Worm (Caenorhabditis elegans): ENCODE results near the gene tag-115.

tag-115 gene

ce11 chrIV:13204037-13204436 is 35.2 kb downstream of the tag-115 start, which contains the start of gene ced-3:
TSS of gene ced-3 (minus strand) at chrIV:13204137.
- no peak for TF ChIP-seq Y53G8AR.9 (GFP tag; conservative IDR thresholded peaks at IDR 0.05)
- TF ChIP-seq tbp1 (GFP tag; optimal IDR thresholded peaks at IDR 0.05): no peak
- no peak for TF ChIP-seq tbx-9 (tag; optimal IDR thresholded peaks at IDR 0.05; ENCODE audit: borderline replicate concordance)

- TF ChIP-seq egl-44 (GFP tag; IDR thresholded peaks at IDR 0.05): no peak
- TF ChIP-seq nhr-90 (tag; optimal IDR thresholded peaks at IDR 0.05): no peak
- no peak for TF ChIP-seq ceh-27 (GFP tag; optimal IDR thresholded peaks at IDR 0.05)
- no peak for TF ChIP-seq hlh-26 (GFP tag; conservative IDR thresholded peaks at IDR 0.05)
- TF ChIP-seq rec-8 (tag; optimal IDR thresholded peaks at IDR 0.05): no peak
- TF ChIP-seq tbx-9 (tag; optimal IDR thresholded peaks at IDR 0.05; ENCODE audit: borderline replicate concordance): no peak
- TF ChIP-seq ZK185.1 (tag; optimal IDR thresholded peaks at IDR 0.05; ENCODE audit: poor library complexity, severe bottlenecking): no peak
- no peak for TF ChIP-seq snpc-1.1 (tag; optimal IDR thresholded peaks at IDR 0.05; ENCODE audit: insufficient read depth)
- TF ChIP-seq lin-35 (GFP tag; optimal IDR thresholded peaks at IDR 0.05): no peak
- TF ChIP-seq Y56A3A.18 (GFP tag; IDR thresholded peaks at IDR 0.05): no peak
- TF ChIP-seq hmg-20 (GFP tag; IDR thresholded peaks at IDR 0.05): no peak
Observed at ce11 chrIV:13197282-13197681, 41.9 kb downstream of the tag-115 start, which contains the start of gene C48D1.1. TSS of gene C48D1.1 (minus strand) at chrIV:13197382.

- TF ChIP-seq aptf-3 (GFP tag; IDR thresholded peaks at IDR 0.05) (no peak), tbx-9 (tag; optimal IDR thresholded peaks at IDR 0.05; ENCODE audit: borderline replicate concordance) (no peak), hmg-20 (GFP tag; IDR thresholded peaks at IDR 0.05) (no peak), snpc-1.1 (tag; optimal IDR thresholded peaks at IDR 0.05; ENCODE audit: insufficient read depth) (no peak), egl-18 (GFP tag; IDR thresholded peaks at IDR 0.05) (no peak), attf-6 (GFP tag; IDR thresholded peaks at IDR 0.05) (no peak), ceh-100 (GFP tag; IDR thresholded peaks at IDR 0.05) (no peak), unc-130 (GFP tag; optimal IDR thresholded peaks at IDR 0.05) (no peak), rcor-1 (GFP tag; IDR thresholded peaks at IDR 0.05) (no peak), B0336.3 (GFP tag; IDR thresholded peaks at IDR 0.05) (no peak), F23B12.7 (tag; optimal IDR thresholded peaks at IDR 0.05; ENCODE audit: insufficient read depth) (no peak), snpc-1.3 (tag; optimal IDR thresholded peaks at IDR 0.05; ENCODE audit: insufficient read depth) (no peak), hlh-26 (GFP tag; conservative IDR thresholded peaks at IDR 0.05) (no peak), B0019.2 (GFP tag; conservative IDR thresholded peaks at IDR 0.05) (no peak), ZK185.1 (tag; optimal IDR thresholded peaks at IDR 0.05; ENCODE audit: poor library complexity, severe bottlenecking) (no peak), F10E7.11 (tag; optimal IDR thresholded peaks at IDR 0.05) (no peak)
Observed at ce11 chrIV:13193239-13193638, 46.0 kb downstream of the tag-115 start, which contains the start of gene F58D2.5. TSS of gene F58D2.5 (minus strand) at chrIV:13193339.

- no peak for TF ChIP-seq C17E4.6 (GFP tag; IDR thresholded peaks at IDR 0.05)
- no peak for TF ChIP-seq lag-1 (GFP tag; IDR thresholded peaks at IDR 0.05)
- TF ChIP-seq attf-3 (GFP tag; conservative IDR thresholded peaks at IDR 0.05): no peak
- TF ChIP-seq dpl-1 (GFP tag; optimal IDR thresholded peaks at IDR 0.05): no peak
- no peak for TF ChIP-seq Y56A3A.18 (GFP tag; IDR thresholded peaks at IDR 0.05)
Observed at ce11 chrIV:13190075-13190474, 49.1 kb downstream of the tag-115 start.

ce11 chrIV:13189467-13189866 is 49.7 kb downstream of the tag-115 start, which contains the start of gene F58D2.2:
TSS of gene F58D2.2 (plus strand) at chrIV:13189767.
- TF ChIP-seq K12H6.12 (tag; optimal IDR thresholded peaks at IDR 0.05): no peak

Measured in whole organism, young adult.